Worm (Caenorhabditis elegans) whole organism, L3 larva: ENCODE data around the gene ndub-5.

Source experiments
- fkh-10 ChIP-seq: sonication (generic microtip); optimal IDR thresholded peaks from 2 replicates; lab custom pipeline; 2017; ENCODE audit warnings: missing biosample characterization, missing genetic modification reagents, missing genetic modification characterization
- jun-1 ChIP-seq: fragments of 150-350 bp; optimal IDR thresholded peaks from 2 replicates; lab custom pipeline; 2014; ENCODE audit warnings: missing biosample characterization, missing genetic modification reagents, missing genetic modification characterization
- lsy-12 ChIP-seq: sonication (generic microtip); optimal IDR thresholded peaks from 2 replicates; lab custom pipeline; 2016; ENCODE audit warnings: mild to moderate bottlenecking, missing genetic modification characterization, missing compliant biosample characterization
- nhr-237 ChIP-seq: fragments of 150-350 bp; optimal IDR thresholded peaks from 2 replicates; lab custom pipeline; 2014; ENCODE audit warnings: missing biosample characterization, missing genetic modification characterization
- nhr-77 ChIP-seq: fragments of 150-350 bp; optimal IDR thresholded peaks from 2 replicates; lab custom pipeline; 2014; ENCODE audit warnings: missing biosample characterization, missing genetic modification characterization
- snpc-4 ChIP-seq: fragments of 150-350 bp; optimal IDR thresholded peaks from 2 replicates; lab custom pipeline; 2014; ENCODE audit warnings: missing biosample characterization, missing genetic modification characterization
- unc-62 ChIP-seq: fragments of 150-350 bp; sonication (generic microtip); optimal IDR thresholded peaks from 4 replicates; lab custom pipeline; 2014; ENCODE audit warnings: missing biosample characterization, missing genetic modification reagents, missing genetic modification characterization

DNA sequence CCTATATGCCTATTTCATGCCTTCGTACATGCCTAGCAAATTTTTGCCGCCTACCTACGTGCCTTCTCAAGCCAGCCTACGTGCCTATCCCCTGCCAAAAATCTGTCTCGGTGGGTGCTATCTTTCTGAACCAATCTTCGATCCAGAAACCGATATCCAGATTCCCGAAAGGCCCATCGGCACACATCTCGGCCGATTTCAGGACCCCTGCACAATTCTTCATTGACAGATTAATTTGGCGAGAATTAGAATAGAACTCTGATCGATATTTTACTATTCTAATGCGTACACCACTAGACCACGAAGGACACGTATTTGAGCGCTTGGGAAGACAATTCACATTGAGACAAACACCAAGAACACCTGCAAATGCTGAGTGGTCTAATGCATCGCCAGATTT lies 23.6 kb downstream of the ndub-5 start:
- TF ChIP-seq nhr-237, result no peak
- no peak for TF ChIP-seq snpc-4 (tag; lab: Kevin White, UChicago)
- no peak for TF ChIP-seq fkh-10 (GFP tag; lab: Kevin White, UChicago)
- TF ChIP-seq nhr-77, result no peak
- no peak for TF ChIP-seq unc-62 (GFP tag; lab: Kevin White, UChicago)
- no peak for TF ChIP-seq lsy-12
- TF ChIP-seq jun-1, result no peak
